Worm (Caenorhabditis elegans): ENCODE data around the gene Y105C5B.20.
A peak's percentile ranks its signal among the peaks of the same experiment; 100 is the strongest.

Y105C5B.20 gene

DNA sequence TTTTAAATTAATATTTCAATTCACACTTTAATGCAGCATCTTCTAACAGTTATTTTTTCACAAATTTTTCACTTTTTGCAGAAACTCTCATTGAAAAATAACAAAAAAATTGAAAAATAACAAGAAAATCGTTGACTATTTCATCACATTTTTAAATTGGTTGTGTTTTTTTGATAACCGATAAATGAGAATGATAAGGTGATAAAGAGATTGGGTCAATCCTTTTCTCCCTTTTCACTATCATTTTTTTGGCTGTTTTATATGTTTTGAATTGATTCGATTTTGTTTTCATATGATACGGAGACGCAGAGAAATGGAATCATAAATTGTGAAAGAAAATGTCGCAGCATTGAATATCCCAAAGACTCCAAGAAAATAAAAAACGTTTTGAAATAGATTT is 21.3 kb upstream of the Y105C5B.20 start:
- TF ChIP-seq blmp-1 (tag; optimal IDR thresholded peaks at IDR 0.05) (peak; percentile 92), elt-3 (tag; optimal IDR thresholded peaks at IDR 0.05) (peak in 3 of 6 experiments; percentile 40 to 70 (median 51)), efl-1 (optimal IDR thresholded peaks at IDR 0.05) (no peak), efl-1 (GFP tag; optimal IDR thresholded peaks at IDR 0.05 in 1 of 2) (no peak)

DNA sequence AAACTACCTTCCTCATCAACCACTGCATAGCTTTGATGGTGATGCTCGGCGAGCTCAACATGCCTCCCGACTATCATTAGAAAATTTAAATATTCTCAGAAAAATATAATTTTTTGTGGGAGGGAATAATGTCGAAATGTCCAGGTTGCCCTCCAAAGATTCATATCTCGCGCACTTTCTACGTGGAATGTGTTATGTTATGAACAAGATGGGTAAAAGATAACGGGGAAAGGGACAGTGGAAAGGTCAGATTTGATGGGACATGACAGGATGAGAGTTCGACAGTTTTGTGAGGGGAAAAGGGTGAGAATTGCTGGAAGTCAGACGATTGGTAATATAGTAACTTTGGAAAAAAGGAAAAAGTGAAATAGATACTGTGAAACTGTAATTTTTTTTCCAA is 11.9 kb upstream of the Y105C5B.20 start:
- no peak for TF ChIP-seq skn-1 (tag; optimal IDR thresholded peaks at IDR 0.05)
- peak; percentile 68 for TF ChIP-seq blmp-1 (tag; optimal IDR thresholded peaks at IDR 0.05)

DNA sequence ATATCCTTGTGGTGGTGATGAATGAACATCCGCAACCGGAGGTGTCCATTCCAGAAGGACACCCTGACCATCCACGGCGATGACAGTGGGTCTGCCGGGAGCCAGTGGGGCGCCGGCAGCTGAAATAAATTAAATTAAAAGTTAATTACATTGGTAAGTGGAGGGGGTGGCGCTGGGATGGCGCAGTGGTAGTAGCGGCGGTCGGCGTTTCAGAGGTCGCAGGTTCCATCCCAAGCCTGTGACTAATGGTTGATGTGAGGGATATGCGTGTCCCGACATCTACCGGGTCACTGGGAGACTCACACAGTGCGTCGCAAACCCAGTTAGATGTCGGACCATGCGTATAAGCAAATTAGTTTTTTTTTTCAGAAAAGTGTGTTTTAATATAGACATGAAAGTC is 11.1 kb upstream of the Y105C5B.20 start:
- TF ChIP-seq tbx-2 (tag; optimal IDR thresholded peaks at IDR 0.05) = no peak
- TF ChIP-seq efl-1 (optimal IDR thresholded peaks at IDR 0.05) = no peak
- peak in 1 of 2 experiments; percentile 48 for TF ChIP-seq efl-1 (GFP tag; optimal IDR thresholded peaks at IDR 0.05 in 1 of 2)

ce11 chrIV:16001058-16001457 is 6.7 kb upstream of the Y105C5B.20 start:
- TF ChIP-seq snpc-4 (tag; optimal IDR thresholded peaks at IDR 0.05) (peak; percentile 21), ceh-90 (tag; optimal IDR thresholded peaks at IDR 0.05) (no peak)

DNA sequence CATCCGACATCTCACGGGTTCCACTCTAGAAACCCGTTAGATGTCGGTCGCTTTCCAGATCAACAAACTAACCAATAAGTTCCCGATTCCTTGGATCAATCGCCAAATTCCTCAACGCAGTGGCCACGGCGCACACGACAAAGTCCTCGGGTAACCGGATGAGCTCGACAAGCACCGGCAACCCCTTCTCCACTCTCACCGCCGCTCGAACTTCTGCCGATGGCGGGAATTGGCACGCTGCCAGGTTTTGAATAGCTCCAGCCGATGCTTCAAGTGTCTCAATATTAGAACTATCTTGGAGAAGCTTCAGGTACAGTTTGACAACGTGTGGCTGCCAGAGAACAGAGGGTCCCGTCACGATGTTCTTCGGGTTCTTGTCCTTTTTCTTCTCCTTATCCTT is 5.3 kb upstream of the Y105C5B.20 start:
- TF ChIP-seq tlp-1 (tag; optimal IDR thresholded peaks at IDR 0.05) (no peak), nhr-47 (tag; optimal IDR thresholded peaks at IDR 0.05) (no peak), dsc-1 (tag; optimal IDR thresholded peaks at IDR 0.05) (no peak), Y116A8C.19 (tag; optimal IDR thresholded peaks at IDR 0.05; ENCODE audit: borderline replicate concordance) (no peak), nhr-12 (tag; optimal IDR thresholded peaks at IDR 0.05) (no peak), unc-130 (tag; optimal IDR thresholded peaks at IDR 0.05) (no peak), nhr-237 (tag; optimal IDR thresholded peaks at IDR 0.05) (no peak), skn-1 (tag; optimal IDR thresholded peaks at IDR 0.05) (no peak), rnt-1 (tag; optimal IDR thresholded peaks at IDR 0.05) (no peak), egl-13 (tag; optimal IDR thresholded peaks at IDR 0.05) (no peak), zag-1 (tag; optimal IDR thresholded peaks at IDR 0.05) (no peak), fkh-10 (GFP tag; optimal IDR thresholded peaks at IDR 0.05) (no peak), nhr-71 (tag; optimal IDR thresholded peaks at IDR 0.05) (no peak), ceh-63 (GFP tag; optimal IDR thresholded peaks at IDR 0.05) (no peak), vab-15 (tag; optimal IDR thresholded peaks at IDR 0.05) (no peak), nhr-90 (tag; optimal IDR thresholded peaks at IDR 0.05; ENCODE audit: poor library complexity) (no peak)

- TF ChIP-seq Y116A8C.19 (tag; optimal IDR thresholded peaks at IDR 0.05; ENCODE audit: borderline replicate concordance) (no peak), unc-30 (tag; optimal IDR thresholded peaks at IDR 0.05) (no peak), fkh-10 (GFP tag; optimal IDR thresholded peaks at IDR 0.05) (no peak), mdl-1 (tag; optimal IDR thresholded peaks at IDR 0.05) (no peak), lin-14 (GFP tag; optimal IDR thresholded peaks at IDR 0.05) (no peak), egl-13 (tag; optimal IDR thresholded peaks at IDR 0.05) (no peak), unc-130 (tag; optimal IDR thresholded peaks at IDR 0.05) (no peak), nhr-28 (tag; optimal IDR thresholded peaks at IDR 0.05) (no peak), snpc-4 (tag; optimal IDR thresholded peaks at IDR 0.05) (no peak), aly-2 (tag; optimal IDR thresholded peaks at IDR 0.05) (no peak), sptf-1 (tag; optimal IDR thresholded peaks at IDR 0.05) (no peak), ztf-4 (tag; optimal IDR thresholded peaks at IDR 0.05) (no peak)
Observed at ce11 chrIV:15997906-15998305, 3.5 kb upstream of the Y105C5B.20 start.

DNA sequence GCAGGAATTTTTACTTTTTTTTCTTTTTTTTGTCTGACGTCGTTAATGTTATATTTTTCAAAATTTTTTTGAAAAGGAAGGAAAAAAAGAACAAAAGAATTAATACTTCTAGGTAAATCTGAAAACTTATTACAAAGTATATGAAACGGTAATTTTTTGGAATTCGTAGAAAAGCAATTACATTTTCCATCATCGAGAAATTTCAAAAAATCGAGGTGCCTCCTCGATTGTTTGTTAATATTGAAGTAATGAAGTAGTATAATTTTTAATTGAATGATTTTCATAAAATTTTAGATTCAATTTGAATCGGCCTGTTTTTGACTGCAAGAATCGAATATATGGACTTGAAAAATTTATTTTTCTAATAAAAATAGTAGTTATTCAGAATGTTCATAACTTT is 3.0 kb downstream of the Y105C5B.20 start:
- TF ChIP-seq egl-13 (tag; optimal IDR thresholded peaks at IDR 0.05) (no peak), efl-1 (optimal IDR thresholded peaks at IDR 0.05) (no peak), efl-1 (GFP tag; optimal IDR thresholded peaks at IDR 0.05 in 1 of 2) (peak in 1 of 2 experiments; percentile 1)

Data from whole organism, L1 larva.